Comparison of ENCODE assay signal across 2 worm cellular contexts in the genomic region with DNA sequence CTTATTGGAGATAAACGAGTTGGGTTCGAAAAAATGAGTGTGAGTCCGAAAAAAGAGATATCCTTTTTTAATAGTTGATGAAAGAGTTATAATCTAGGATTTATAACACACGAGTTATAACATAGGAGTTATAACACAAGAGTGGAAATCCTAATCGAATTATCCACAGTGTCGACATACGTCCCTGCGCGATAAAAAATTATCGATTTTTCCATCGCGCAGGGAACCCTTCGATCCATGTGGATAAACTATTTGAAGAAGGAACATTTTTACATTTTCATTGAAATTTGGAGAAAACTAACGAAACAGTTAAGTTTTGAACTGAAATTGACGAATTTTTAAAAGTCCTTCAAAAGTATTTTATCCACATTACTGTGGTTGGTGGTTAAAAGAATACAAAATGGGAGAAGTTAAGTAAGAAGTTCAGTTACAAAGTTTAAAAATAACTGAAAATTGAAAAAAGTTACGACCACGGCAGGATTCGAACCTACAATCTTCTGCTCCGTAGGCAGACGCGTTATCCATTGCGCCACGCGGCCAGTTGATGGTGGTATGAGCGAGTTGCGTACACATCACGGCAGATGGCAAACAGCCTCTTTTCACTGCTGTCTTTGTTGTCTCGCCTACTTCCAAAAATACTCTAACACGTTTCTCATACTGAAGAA.
TF ChIP-seq lines count a peak whose summit lies in the region.

No protein-coding gene starts in this region.

TF ChIP-seq in whole organism, L4 larva, 104 proteins besides CTCF, POLR2A, EP300 and RAD21 (continued from another document):
- peak; percentile 96 to 98 for TF ChIP-seq daf-16 (GFP tag; optimal IDR thresholded peaks at IDR 0.05; lab: Kevin White, UChicago)
- peak; percentile 60 for TF ChIP-seq daf-16 (tag; optimal IDR thresholded peaks at IDR 0.05; lab: Kevin White, UChicago)
- peak; percentile 98 for TF ChIP-seq rbr-2 (tag; optimal IDR thresholded peaks at IDR 0.05; lab: Kevin White, UChicago)
- TF ChIP-seq nhr-77 (tag; optimal IDR thresholded peaks at IDR 0.05; lab: Kevin White, UChicago), result peak; percentile 100
- peak; percentile 98 for TF ChIP-seq mes-2 (tag; optimal IDR thresholded peaks at IDR 0.05; lab: Kevin White, UChicago; ENCODE audit: poor library complexity, severe bottlenecking)
- peak; percentile 61 for TF ChIP-seq ceh-44 (GFP tag; IDR thresholded peaks at IDR 0.05; lab: Robert Waterston, UW)
- peak; percentile 94 for TF ChIP-seq zfp-3 (GFP tag; conservative IDR thresholded peaks at IDR 0.05; lab: Robert Waterston, UW)
- peak; percentile 72 for TF ChIP-seq attf-4 (tag; optimal IDR thresholded peaks at IDR 0.05; lab: Kevin White, UChicago)
- peak; percentile 95 for TF ChIP-seq ces-1 (GFP tag; optimal IDR thresholded peaks at IDR 0.05; lab: Kevin White, UChicago)
- peak; percentile 96 for TF ChIP-seq F10B5.3 (tag; optimal IDR thresholded peaks at IDR 0.05; lab: Kevin White, UChicago)
- peak; percentile 89 to 93 for TF ChIP-seq mdl-1 (tag; optimal IDR thresholded peaks at IDR 0.05; lab: Kevin White, UChicago)
- TF ChIP-seq ceh-28 (tag; optimal IDR thresholded peaks at IDR 0.05; lab: Kevin White, UChicago), result peak; percentile 100
- TF ChIP-seq sdz-12 (GFP tag; optimal IDR thresholded peaks at IDR 0.05; lab: Kevin White, UChicago), result no peak
- peak; percentile 5 for TF ChIP-seq ceh-62 (tag; optimal IDR thresholded peaks at IDR 0.05; lab: Kevin White, UChicago)
- peak; percentile 99 for TF ChIP-seq nhr-10 (tag; optimal IDR thresholded peaks at IDR 0.05; lab: Kevin White, UChicago)
- TF ChIP-seq Y75B8A.6 (GFP tag; IDR thresholded peaks at IDR 0.05; lab: Robert Waterston, UW), result peak; percentile 52; the same call in 1 of the 2 replicates
- peak; percentile 90 for TF ChIP-seq gei-8 (GFP tag; optimal IDR thresholded peaks at IDR 0.05; lab: Kevin White, UChicago)
- TF ChIP-seq pqm-1 (tag; optimal IDR thresholded peaks at IDR 0.05; lab: Kevin White, UChicago), result peak; percentile 61
- peak; percentile 84 for TF ChIP-seq vab-7 (GFP tag; IDR thresholded peaks at IDR 0.05; lab: Robert Waterston, UW)
- peak; percentile 86 for TF ChIP-seq nhr-237 (tag; optimal IDR thresholded peaks at IDR 0.05; lab: Kevin White, UChicago)
- TF ChIP-seq F49E8.2 (tag; optimal IDR thresholded peaks at IDR 0.05; lab: Kevin White, UChicago; ENCODE audit: borderline replicate concordance), result peak; percentile 4
- peak; percentile 83 for TF ChIP-seq snpc-1.2 (GFP tag; IDR thresholded peaks at IDR 0.05; lab: Robert Waterston, UW)
- TF ChIP-seq lin-15B (tag; optimal IDR thresholded peaks at IDR 0.05; lab: Kevin White, UChicago), result peak; percentile 22
- peak; percentile 98 for TF ChIP-seq nhr-6 (tag; optimal IDR thresholded peaks at IDR 0.05; lab: Kevin White, UChicago)
- peak; percentile 96 for TF ChIP-seq hlh-30 (tag; optimal IDR thresholded peaks at IDR 0.05; lab: Kevin White, UChicago; ENCODE audit: insufficient read depth)
- no peak for TF ChIP-seq ama-1 (optimal IDR thresholded peaks at IDR 0.05; lab: Kevin White, UChicago)
- peak; percentile 84; the same call in 1 of the 2 replicates for TF ChIP-seq F44E2.7 (GFP tag; IDR thresholded peaks at IDR 0.05; lab: Robert Waterston, UW)
- TF ChIP-seq mdt-29 (GFP tag; IDR thresholded peaks at IDR 0.05; lab: Robert Waterston, UW), result peak; percentile 94
- peak; percentile 87 for TF ChIP-seq arid-1 (GFP tag; conservative IDR thresholded peaks at IDR 0.05; lab: Robert Waterston, UW)
- no peak for TF ChIP-seq cey-2 (tag; optimal IDR thresholded peaks at IDR 0.05; lab: Kevin White, UChicago; ENCODE audit: borderline replicate concordance, insufficient read depth)
- peak; percentile 73 for TF ChIP-seq unc-39 (tag; optimal IDR thresholded peaks at IDR 0.05; lab: Kevin White, UChicago)
- peak; percentile 99 for TF ChIP-seq F37D6.2 (tag; optimal IDR thresholded peaks at IDR 0.05; lab: Kevin White, UChicago)
- TF ChIP-seq D1046.2 (GFP tag; IDR thresholded peaks at IDR 0.05; lab: Robert Waterston, UW), result peak; percentile 82
- peak; percentile 100 for TF ChIP-seq dve-1 (tag; optimal IDR thresholded peaks at IDR 0.05; lab: Kevin White, UChicago; ENCODE audit: insufficient read depth)
- TF ChIP-seq duxl-1 (tag; optimal IDR thresholded peaks at IDR 0.05; lab: Kevin White, UChicago; ENCODE audit: poor library complexity), result peak; percentile 98
- no peak for TF ChIP-seq snpc-4 (tag; optimal IDR thresholded peaks at IDR 0.05; lab: Kevin White, UChicago)
- TF ChIP-seq dpl-1 (GFP tag; optimal IDR thresholded peaks at IDR 0.05; lab: Kevin White, UChicago), result peak; percentile 77
- TF ChIP-seq aly-2 (tag; optimal IDR thresholded peaks at IDR 0.05; lab: Kevin White, UChicago), result no peak
- peak; percentile 81 for TF ChIP-seq lin-38 (GFP tag; IDR thresholded peaks at IDR 0.05; lab: Robert Waterston, UW)
- TF ChIP-seq jun-1 (tag; optimal IDR thresholded peaks at IDR 0.05; lab: Kevin White, UChicago), result peak; percentile 98
- TF ChIP-seq daf-19 (GFP tag; conservative IDR thresholded peaks at IDR 0.05; lab: Robert Waterston, UW), result peak; percentile 97
- TF ChIP-seq nhr-76 (tag; optimal IDR thresholded peaks at IDR 0.05; lab: Kevin White, UChicago), result peak; percentile 79
- TF ChIP-seq dmd-8 (GFP tag; IDR thresholded peaks at IDR 0.05; lab: Robert Waterston, UW), result peak; percentile 90
- TF ChIP-seq php-3 (GFP tag; IDR thresholded peaks at IDR 0.05; lab: Robert Waterston, UW), result peak; percentile 98
- 0 out of 2 replicates have a peak, but pooled peaks have one; percentile 59 for TF ChIP-seq tag-97 (GFP tag; IDR thresholded peaks at IDR 0.05; lab: Robert Waterston, UW)
- peak; percentile 89 for TF ChIP-seq mxl-3 (GFP tag; optimal IDR thresholded peaks at IDR 0.05; lab: Kevin White, UChicago)
- TF ChIP-seq dmd-9 (GFP tag; IDR thresholded peaks at IDR 0.05; lab: Robert Waterston, UW), result peak; percentile 81
- peak; percentile 84 to 99 for TF ChIP-seq unc-62 (GFP tag; optimal IDR thresholded peaks at IDR 0.05 in 1 of 2; lab: Kevin White, UChicago)
- TF ChIP-seq unc-62 (tag; optimal IDR thresholded peaks at IDR 0.05; lab: Kevin White, UChicago), result peak; percentile 84
- TF ChIP-seq dmd-6 (GFP tag; IDR thresholded peaks at IDR 0.05; lab: Robert Waterston, UW), result peak; percentile 96
- peak; percentile 70; the same call in 1 of the 2 replicates for TF ChIP-seq F26F4.8 (GFP tag; conservative IDR thresholded peaks at IDR 0.05; lab: Robert Waterston, UW)
- TF ChIP-seq lin-29 (GFP tag; IDR thresholded peaks at IDR 0.05; lab: Robert Waterston, UW), result peak; percentile 92
- peak; percentile 43; the same call in 1 of the 2 replicates for TF ChIP-seq zip-11 (GFP tag; IDR thresholded peaks at IDR 0.05; lab: Robert Waterston, UW)

TF ChIP-seq in whole organism, late embryonic, 69 proteins besides CTCF, POLR2A, EP300 and RAD21 (continued from another document):
- peak; percentile 99 for TF ChIP-seq ceh-18 (tag; optimal IDR thresholded peaks at IDR 0.05; lab: Kevin White, UChicago)
- peak; percentile 22 for TF ChIP-seq pat-9 (tag; optimal IDR thresholded peaks at IDR 0.05; lab: Kevin White, UChicago)
- TF ChIP-seq odd-2 (tag; optimal IDR thresholded peaks at IDR 0.05; lab: Kevin White, UChicago), result no peak
- TF ChIP-seq eyg-1 (tag; optimal IDR thresholded peaks at IDR 0.05; lab: Kevin White, UChicago), result no peak
- TF ChIP-seq ets-4 (tag; optimal IDR thresholded peaks at IDR 0.05; lab: Kevin White, UChicago), result no peak
- TF ChIP-seq madf-2 (tag; optimal IDR thresholded peaks at IDR 0.05; lab: Kevin White, UChicago), result no peak
- TF ChIP-seq unc-42 (tag; optimal IDR thresholded peaks at IDR 0.05; lab: Kevin White, UChicago), result peak; percentile 95
- peak; percentile 2 for TF ChIP-seq hlh-8 (tag; optimal IDR thresholded peaks at IDR 0.05; lab: Kevin White, UChicago)
- peak; percentile 85 for TF ChIP-seq unc-55 (GFP tag; optimal IDR thresholded peaks at IDR 0.05; lab: Kevin White, UChicago)
- TF ChIP-seq sdc-2 (tag; optimal IDR thresholded peaks at IDR 0.05; lab: Kevin White, UChicago), result peak; percentile 99
- TF ChIP-seq ztf-16 (tag; optimal IDR thresholded peaks at IDR 0.05; lab: Kevin White, UChicago), result no peak
